Worm (Caenorhabditis elegans) whole organism, L4 larva: ENCODE measurements around the gene Y48B6A.1.

Experiments used
- F26F4.8 ChIP-seq: fragments of 200-800 bp; sonication (Bioruptor generic); conservative IDR thresholded peaks from 2 replicates; pipeline ENCODE4 v1.3.6; 2022; ENCODE audit warnings: missing genetic modification characterization, missing compliant biosample characterization
- R02D3.7 ChIP-seq: fragments of 150-350 bp; sonication (generic microtip); optimal IDR thresholded peaks from 3 replicates; lab custom pipeline; 2014; ENCODE audit warnings: missing biosample characterization, missing genetic modification characterization
- ZK546.5 ChIP-seq, 2 experiments: sonication (generic microtip); optimal IDR thresholded peaks; 2 replicates each; lab custom pipeline; 2017; ENCODE audit warnings: missing biosample characterization in 2 of 2, missing genetic modification characterization in 2 of 2
- aly-2 ChIP-seq: sonication (generic microtip); optimal IDR thresholded peaks from 2 replicates; lab custom pipeline; 2018; ENCODE audit warnings: missing biosample characterization, missing genetic modification characterization
- daf-12 ChIP-seq: fragments of 150-350 bp; optimal IDR thresholded peaks from 2 replicates; lab custom pipeline; 2014; ENCODE audit warnings: missing biosample characterization, missing genetic modification reagents, missing genetic modification characterization
- daf-8 ChIP-seq: fragments of 200-800 bp; sonication (Bioruptor generic); IDR thresholded peaks from 2 replicates; pipeline ENCODE4 v1.3.6; 2022; ENCODE audit warnings: missing genetic modification characterization, missing compliant biosample characterization
- lin-1 ChIP-seq: fragments of 200-800 bp; sonication (Bioruptor generic); IDR thresholded peaks from 2 replicates; pipeline ENCODE4 v1.3.6; 2022; ENCODE audit warnings: missing genetic modification reagents, missing genetic modification characterization, missing compliant biosample characterization
- lsy-2 ChIP-seq, 2 experiments: fragments of 150-350 bp in 1 of 2; sonication (generic microtip) in 1 of 2; optimal IDR thresholded peaks; 2 replicates each; lab custom pipeline; 2014 to 2017; ENCODE audit warnings: missing biosample characterization in 2 of 2, missing genetic modification characterization in 2 of 2
- nhr-10 ChIP-seq: fragments of 150-350 bp; optimal IDR thresholded peaks from 2 replicates; lab custom pipeline; 2014; ENCODE audit warnings: missing biosample characterization, missing genetic modification characterization
- nhr-11 ChIP-seq: fragments of 150-350 bp; optimal IDR thresholded peaks from 2 replicates; lab custom pipeline; 2014; ENCODE audit warnings: missing biosample characterization, missing genetic modification characterization
- nhr-48 ChIP-seq: sonication (generic microtip); optimal IDR thresholded peaks from 2 replicates; lab custom pipeline; 2016; ENCODE audit warnings: mild to moderate bottlenecking, missing genetic modification characterization, missing compliant biosample characterization
- nhr-77 ChIP-seq: fragments of 150-350 bp; optimal IDR thresholded peaks from 2 replicates; lab custom pipeline; 2014; ENCODE audit warnings: missing biosample characterization, missing genetic modification characterization
- unc-62 ChIP-seq, 3 experiments: fragments of 150-350 bp in 1 of 3; sonication (generic microtip); optimal IDR thresholded peaks in 2 of 3; peaks in 1 of 3; 1 replicate in 1 of 3; 2 replicates in 2 of 3; lab custom pipeline; 2014 to 2017; ENCODE audit warnings: missing biosample characterization in 3 of 3, missing genetic modification characterization in 3 of 3, missing genetic modification reagents in 3 of 3, missing genotype in 1 of 3

- TF ChIP-seq aly-2 (tag; lab: Kevin White, UChicago) (no peak), nhr-77 (no peak), nhr-10 (tag; lab: Kevin White, UChicago) (no peak), unc-62 (GFP tag; optimal IDR thresholded peaks at IDR 0.05 in 1 of 2; lab: Kevin White, UChicago) (peak in 1 of 2 experiments; percentile 54), unc-62 (tag; optimal IDR thresholded peaks at IDR 0.05; lab: Kevin White, UChicago) (no peak), daf-12 (tag; lab: Kevin White, UChicago) (no peak), F26F4.8 (GFP tag; lab: Robert Waterston, UW) (no peak), lsy-2 (tag; optimal IDR thresholded peaks at IDR 0.05; lab: Kevin White, UChicago) (no peak), daf-8 (no peak), lin-1 (GFP tag; lab: Robert Waterston, UW) (no peak), nhr-11 (tag; lab: Kevin White, UChicago) (no peak), nhr-48 (tag; lab: Kevin White, UChicago) (no peak), ZK546.5 (tag; optimal IDR thresholded peaks at IDR 0.05; lab: Kevin White, UChicago) (no peak), R02D3.7 (tag; lab: Kevin White, UChicago) (no peak)
Measured at ce11 chrII:14136302-14136701, 17.9 kb downstream of the Y48B6A.1 start.
